Fruit fly (Drosophila melanogaster) whole organism, pupa: ENCODE data around the gene rt.

Source experiments
- CG10348 ChIP-seq: fragments of 200-800 bp; sonication (Bioruptor generic); IDR thresholded peaks from 2 replicates; pipeline ENCODE4 v1.3.6; 2022; ENCODE audit warnings: missing biosample characterization, missing genetic modification characterization
- CG12605 ChIP-seq: fragments of 200-800 bp; sonication (Bioruptor generic); IDR thresholded peaks from 2 replicates; pipeline ENCODE4 v1.3.6; 2022; ENCODE audit warnings: missing biosample characterization, missing genetic modification characterization
- CG13204 ChIP-seq: fragments of 200-800 bp; sonication (Bioruptor generic); optimal IDR thresholded peaks from 2 replicates; lab custom pipeline; 2018; ENCODE audit warnings: missing biosample characterization, mild to moderate bottlenecking, missing genetic modification characterization, moderate library complexity
- CG14655 ChIP-seq: fragments of 200-800 bp; sonication (Bioruptor generic); optimal IDR thresholded peaks from 3 replicates; lab custom pipeline; 2017; ENCODE audit warnings: mild to moderate bottlenecking, missing biosample characterization, missing genetic modification reagents, missing genetic modification characterization
- CG15710 ChIP-seq: fragments of 200-800 bp; sonication (Bioruptor generic); optimal IDR thresholded peaks from 2 replicates; lab custom pipeline; 2018; ENCODE audit warnings: missing biosample characterization, mild to moderate bottlenecking, missing genetic modification characterization, moderate library complexity
- CG17806 ChIP-seq: fragments of 200-800 bp; sonication (Bioruptor generic); optimal IDR thresholded peaks from 2 replicates; lab custom pipeline; 2018; ENCODE audit warnings: missing biosample characterization, mild to moderate bottlenecking, missing genetic modification characterization, moderate library complexity
- CG32121 ChIP-seq: fragments of 200-800 bp; sonication (Bioruptor generic); IDR thresholded peaks from 2 replicates; pipeline ENCODE4 v1.3.6; 2022; ENCODE audit warnings: missing biosample characterization, missing genetic modification characterization
- CG34367 ChIP-seq: fragments of 200-800 bp; sonication (Bioruptor generic); optimal IDR thresholded peaks from 2 replicates; lab custom pipeline; 2018; ENCODE audit warnings: missing biosample characterization, mild to moderate bottlenecking, missing genetic modification characterization
- CG4496 ChIP-seq: fragments of 200-800 bp; sonication (Bioruptor generic); IDR thresholded peaks from 3 replicates; pipeline ENCODE4 v1.3.6; 2022; ENCODE audit warnings: missing biosample characterization, missing genetic modification characterization
- CG8159 ChIP-seq: fragments of 200-800 bp; sonication (Bioruptor generic); optimal IDR thresholded peaks from 3 replicates; lab custom pipeline; 2018; ENCODE audit warnings: missing biosample characterization, mild to moderate bottlenecking, missing genetic modification characterization, moderate library complexity
- CG8301 ChIP-seq: fragments of 200-800 bp; sonication (Bioruptor generic); optimal IDR thresholded peaks from 2 replicates; lab custom pipeline; 2018; ENCODE audit warnings: missing biosample characterization, mild to moderate bottlenecking, missing genetic modification characterization
- CG9948 ChIP-seq: fragments of 200-800 bp; sonication (Bioruptor generic); optimal IDR thresholded peaks from 2 replicates; lab custom pipeline; 2018; ENCODE audit warnings: missing biosample characterization, mild to moderate bottlenecking, missing genetic modification characterization, moderate library complexity
- D1 ChIP-seq: fragments of 200-800 bp; sonication (Bioruptor generic); optimal IDR thresholded peaks from 2 replicates; lab custom pipeline; 2018; ENCODE audit warnings: missing biosample characterization, mild to moderate bottlenecking, missing genetic modification characterization, moderate library complexity
- EcR ChIP-seq: fragments of 200-800 bp; sonication (Bioruptor generic); optimal IDR thresholded peaks from 3 replicates; lab custom pipeline; 2019; ENCODE audit warnings: missing biosample characterization, missing genetic modification characterization, mild to moderate bottlenecking, moderate library complexity, missing genetic modification reagents
- Ets98B ChIP-seq: fragments of 200-800 bp; sonication (Bioruptor generic); IDR thresholded peaks from 2 replicates; pipeline ENCODE4 v1.3.6; 2022; ENCODE audit warnings: missing biosample characterization, missing genetic modification characterization
- Pif1A ChIP-seq: fragments of 200-800 bp; sonication (Bioruptor generic); optimal IDR thresholded peaks from 3 replicates; lab custom pipeline; 2016; ENCODE audit warnings: missing biosample characterization, missing genetic modification characterization
- Pif1B ChIP-seq: fragments of 200-800 bp; sonication (Bioruptor generic); optimal IDR thresholded peaks from 3 replicates; lab custom pipeline; 2016; ENCODE audit warnings: missing biosample characterization, missing genetic modification characterization
- Snoo ChIP-seq: fragments of 200-800 bp; sonication (Bioruptor generic); optimal IDR thresholded peaks from 3 replicates; lab custom pipeline; 2017; ENCODE audit warnings: missing biosample characterization, mild to moderate bottlenecking, missing genetic modification characterization, inconsistent platforms
- fd96Ca ChIP-seq: fragments of 200-800 bp; sonication (Bioruptor generic); IDR thresholded peaks from 3 replicates; pipeline ENCODE4 v1.3.6; 2022; ENCODE audit warnings: missing biosample characterization, missing genetic modification characterization
- gl ChIP-seq: fragments of 200-800 bp; sonication (Bioruptor generic); optimal IDR thresholded peaks from 2 replicates; lab custom pipeline; 2018; ENCODE audit warnings: missing biosample characterization, mild to moderate bottlenecking, missing genetic modification characterization
- rn ChIP-seq: fragments of 200-800 bp; sonication (Bioruptor generic); IDR thresholded peaks from 2 replicates; pipeline ENCODE4 v1.3.6; 2022; ENCODE audit warnings: missing biosample characterization, missing genetic modification characterization

The rt gene

DNA sequence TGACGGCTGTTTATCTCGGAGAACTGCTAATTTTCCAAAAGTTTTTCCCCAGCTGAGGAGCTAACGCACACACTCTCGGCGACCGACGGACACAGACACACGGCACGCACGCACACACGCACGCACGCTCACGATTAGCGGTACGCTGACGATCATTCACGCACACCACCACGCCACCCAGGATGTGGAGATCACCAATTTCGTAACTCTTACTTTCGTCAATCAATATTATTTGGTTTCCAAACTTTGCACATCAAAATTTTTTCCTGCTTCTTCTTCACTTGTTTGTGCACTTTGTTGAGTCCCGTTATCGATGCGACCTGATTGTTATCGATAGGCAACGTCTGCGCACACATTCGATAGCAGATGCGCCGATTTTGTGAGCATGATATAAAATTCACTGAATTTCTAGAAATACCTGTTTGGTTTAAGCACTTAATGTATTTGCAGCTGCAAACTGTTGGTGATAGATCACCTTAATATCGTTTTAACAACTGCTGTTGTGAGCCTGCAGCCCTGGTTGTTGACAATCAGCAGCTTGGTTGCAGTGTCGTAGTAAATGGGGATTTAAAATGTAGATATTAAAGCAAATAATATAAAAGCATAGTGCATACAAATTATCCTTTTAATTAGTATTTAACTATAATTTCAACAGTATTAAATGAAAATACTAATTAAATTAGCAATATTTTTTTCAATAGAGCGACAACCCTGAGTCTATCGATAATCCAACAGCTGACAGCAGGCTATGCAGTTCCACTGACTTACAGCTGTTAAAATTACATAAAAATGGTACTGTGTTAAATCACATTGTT, 25.4 kb downstream of the rt start, which contains the start of the genes CG7394 and Mob2:
Gene CG7394, plus strand, starts transcription at position 51 of the 815 bp plus-strand sequence.
Gene Mob2, minus strand, starts transcription at position 288 of the 815 bp plus-strand sequence.
- TF ChIP-seq CG13204 (GFP tag; lab: Kevin White, UChicago), result no peak
- TF ChIP-seq CG9948 (tag; lab: Kevin White, UChicago), result peak; percentile 75
- TF ChIP-seq CG10348 (GFP tag; lab: Robert Waterston, UW), result peak; percentile 50; the same call in 1 of the 2 replicates
- peak; percentile 81 for TF ChIP-seq CG12605
- peak; percentile 80 for TF ChIP-seq CG34367
- peak; percentile 87 for TF ChIP-seq Ets98B (GFP tag; lab: Robert Waterston, UW)
- TF ChIP-seq D1, result peak; percentile 85
- peak; percentile 88 for TF ChIP-seq Pif1A (GFP tag; lab: Kevin White, UChicago)
- peak; percentile 87 for TF ChIP-seq CG17806
- peak; percentile 80 for TF ChIP-seq CG8301
- TF ChIP-seq CG8159 (tag; lab: Kevin White, UChicago), result peak; percentile 81
- peak; percentile 81 for TF ChIP-seq Snoo (tag; lab: Kevin White, UChicago)
- peak; percentile 87 for TF ChIP-seq CG4496
- peak; percentile 84 for TF ChIP-seq CG14655
- TF ChIP-seq CG32121 (GFP tag; lab: Robert Waterston, UW), result peak; percentile 86; the same call in 1 of the 2 replicates
- TF ChIP-seq CG15710, result peak; percentile 81
- TF ChIP-seq EcR (GFP tag; lab: Kevin White, UChicago), result peak; percentile 17
- peak; percentile 13 for TF ChIP-seq gl (tag; lab: Kevin White, UChicago)
- TF ChIP-seq fd96Ca (GFP tag; lab: Robert Waterston, UW), result peak; percentile 90
- TF ChIP-seq Pif1B (GFP tag; lab: Kevin White, UChicago), result peak; percentile 87
- peak; percentile 71 for TF ChIP-seq rn
- TF ChIP-seq, all 21 proteins: peak for 20

- TF ChIP-seq CG13204 (GFP tag; lab: Kevin White, UChicago), result peak; percentile 60
- TF ChIP-seq CG9948 (tag; lab: Kevin White, UChicago), result no peak
- peak; percentile 97 for TF ChIP-seq EcR (GFP tag; lab: Kevin White, UChicago)
- TF ChIP-seq CG14655, result no peak
- TF ChIP-seq CG32121 (GFP tag; lab: Robert Waterston, UW), result no peak
- TF ChIP-seq CG4496, result 0 out of 3 replicates have a peak, but pooled peaks have one; percentile 9
Observed at dm6 chr3L:11560885-11561284, 26.7 kb downstream of the rt start.

DNA sequence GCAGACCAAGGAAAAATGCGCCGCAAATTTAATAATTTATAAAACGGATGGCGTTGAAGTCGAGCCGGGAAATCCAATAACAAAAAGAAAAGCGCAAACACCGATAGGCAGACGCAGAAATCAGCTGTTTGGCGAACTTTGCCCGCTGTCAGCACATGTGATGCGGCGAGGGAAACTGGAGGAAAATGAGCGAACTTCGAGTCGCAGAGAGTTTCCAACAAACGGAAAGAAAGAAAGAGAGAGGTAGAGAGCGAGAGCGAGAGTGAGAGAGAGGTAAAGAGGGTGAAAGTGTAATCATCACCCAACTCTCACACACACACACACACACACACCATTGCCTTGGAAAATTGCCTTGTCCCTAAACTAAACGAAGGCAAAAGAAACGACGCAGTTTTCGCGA, 30.4 kb downstream of the rt start:
- TF ChIP-seq Pif1A (GFP tag; lab: Kevin White, UChicago) (peak; percentile 50), CG34367 (peak; percentile 33), CG4496 (peak; percentile 74), EcR (GFP tag; lab: Kevin White, UChicago) (peak; percentile 6), Pif1B (GFP tag; lab: Kevin White, UChicago) (peak; percentile 6), Ets98B (GFP tag; lab: Robert Waterston, UW) (peak; percentile 76), CG9948 (tag; lab: Kevin White, UChicago) (peak; percentile 9), CG10348 (GFP tag; lab: Robert Waterston, UW) (no peak), CG8301 (peak; percentile 73), CG32121 (GFP tag; lab: Robert Waterston, UW) (peak; percentile 26; the same call in 1 of the 2 replicates), rn (no peak), CG13204 (GFP tag; lab: Kevin White, UChicago) (peak; percentile 73), CG14655 (peak; percentile 77), CG17806 (peak; percentile 21), D1 (no peak), CG8159 (tag; lab: Kevin White, UChicago) (peak; percentile 9), Snoo (tag; lab: Kevin White, UChicago) (no peak), fd96Ca (GFP tag; lab: Robert Waterston, UW) (peak; percentile 78), gl (tag; lab: Kevin White, UChicago) (peak; percentile 89), CG12605 (peak; percentile 84), CG15710 (no peak)

- TF ChIP-seq CG4496, result no peak
- peak; percentile 8 for TF ChIP-seq CG9948 (tag; lab: Kevin White, UChicago)
Observed at dm6 chr3L:11556637-11557036, 30.9 kb downstream of the rt start.

DNA sequence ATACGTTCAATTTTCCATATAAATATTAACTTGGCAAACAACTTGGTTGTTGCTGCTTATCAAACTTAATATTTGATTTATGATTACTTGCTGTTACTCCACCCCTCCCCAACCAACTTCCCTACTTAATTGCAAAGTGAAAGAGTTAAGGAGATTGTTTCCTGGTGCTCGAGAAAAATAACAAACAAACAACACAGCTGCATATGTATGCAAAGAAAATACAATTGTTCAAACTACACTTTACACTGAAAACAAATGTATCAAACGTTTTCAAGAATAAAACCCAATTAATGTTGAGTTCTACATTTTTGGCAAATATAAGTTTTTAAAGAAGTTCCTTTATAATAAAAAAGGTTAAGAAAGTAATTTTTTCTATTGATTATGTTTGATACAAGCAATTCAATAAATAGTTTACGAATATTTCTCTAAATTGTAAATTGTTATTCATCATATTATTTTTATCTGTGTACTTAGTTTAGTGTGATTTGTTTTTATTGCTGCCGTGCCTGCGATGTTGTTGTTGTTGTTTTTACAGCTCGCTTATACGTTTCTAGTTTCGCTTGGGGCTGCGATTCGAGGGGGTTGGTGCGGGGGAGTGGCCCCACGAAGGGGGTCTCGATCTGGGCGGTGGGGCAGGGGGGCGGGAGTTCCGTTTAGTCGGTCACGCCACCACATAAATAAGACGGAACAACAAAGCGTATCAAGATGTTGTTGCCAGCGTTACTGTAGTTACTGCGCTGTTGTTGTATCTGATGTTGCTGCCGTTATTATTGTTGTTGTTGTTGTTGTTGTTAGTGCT, 31.7 kb downstream of the rt start:
- TF ChIP-seq CG15710 (peak; percentile 54), fd96Ca (GFP tag; lab: Robert Waterston, UW) (peak; percentile 69; the same call in 1 of the 3 replicates), D1 (peak; percentile 17), CG8159 (tag; lab: Kevin White, UChicago) (peak; percentile 75), Ets98B (GFP tag; lab: Robert Waterston, UW) (peak; percentile 28; the same call in 1 of the 2 replicates), CG17806 (peak; percentile 66), Snoo (tag; lab: Kevin White, UChicago) (no peak), EcR (GFP tag; lab: Kevin White, UChicago) (peak; percentile 9), gl (tag; lab: Kevin White, UChicago) (peak; percentile 62), CG9948 (tag; lab: Kevin White, UChicago) (peak; percentile 73), CG14655 (peak; percentile 71), CG10348 (GFP tag; lab: Robert Waterston, UW) (no peak), CG13204 (GFP tag; lab: Kevin White, UChicago) (peak; percentile 55), Pif1A (GFP tag; lab: Kevin White, UChicago) (no peak), CG8301 (peak; percentile 82), rn (no peak), CG32121 (GFP tag; lab: Robert Waterston, UW) (peak; percentile 75), Pif1B (GFP tag; lab: Kevin White, UChicago) (no peak), CG34367 (peak; percentile 28), CG12605 (peak; percentile 47; the same call in 1 of the 2 replicates), CG4496 (peak; percentile 48; the same call in 1 of the 3 replicates)
- TF ChIP-seq, all 21 proteins: peak for 16
